Fruit fly (Drosophila melanogaster) whole organism, adult: ENCODE measurements around the gene mon2.
A peak's percentile ranks its signal among the peaks of the same experiment; 100 is the strongest.

Experiments
- CG12768 ChIP-seq: fragments of 200-800 bp; sonication (Bioruptor generic); optimal IDR thresholded peaks from 2 replicates; lab custom pipeline; 2017; ENCODE audit warnings: missing biosample characterization, missing genetic modification characterization, mild to moderate bottlenecking, moderate library complexity, missing genetic modification reagents
- CG14711 ChIP-seq: fragments of 200-800 bp; sonication (Bioruptor generic); optimal IDR thresholded peaks from 2 replicates; lab custom pipeline; 2018; ENCODE audit warnings: missing biosample characterization, mild to moderate bottlenecking, missing genetic modification characterization, moderate library complexity
- CG1620 ChIP-seq: fragments of 200-800 bp; sonication (Bioruptor generic); optimal IDR thresholded peaks from 2 replicates; lab custom pipeline; 2016; ENCODE audit warnings: missing biosample characterization, missing genetic modification characterization
- CG33017 ChIP-seq: fragments of 200-800 bp; sonication (Bioruptor generic); optimal IDR thresholded peaks from 2 replicates; lab custom pipeline; 2018; ENCODE audit warnings: missing biosample characterization, mild to moderate bottlenecking, missing genetic modification characterization, moderate library complexity
- CG5204 ChIP-seq: fragments of 200-800 bp; sonication (Bioruptor generic); optimal IDR thresholded peaks from 2 replicates; lab custom pipeline; 2016; ENCODE audit warnings: missing biosample characterization, missing genetic modification characterization
- CG7045 ChIP-seq: fragments of 200-800 bp; sonication (Bioruptor generic); optimal IDR thresholded peaks from 2 replicates; lab custom pipeline; 2017; ENCODE audit warnings: missing biosample characterization, mild to moderate bottlenecking, missing genetic modification characterization
- Clk ChIP-seq: fragments of 200-800 bp; sonication (Bioruptor generic); optimal IDR thresholded peaks from 2 replicates; lab custom pipeline; 2017; ENCODE audit warnings: missing biosample characterization, missing genetic modification characterization
- Crg-1 ChIP-seq: fragments of 200-800 bp; sonication (Bioruptor generic); optimal IDR thresholded peaks from 2 replicates; lab custom pipeline; 2016; ENCODE audit warnings: missing biosample characterization, missing genetic modification characterization
- Hr96 ChIP-seq: fragments of 200-800 bp; sonication (Bioruptor generic); optimal IDR thresholded peaks from 2 replicates; lab custom pipeline; 2016; ENCODE audit warnings: missing biosample characterization, missing genetic modification characterization
- Mnt ChIP-seq: fragments of 200-800 bp; sonication (Bioruptor generic); optimal IDR thresholded peaks from 2 replicates; lab custom pipeline; 2016; ENCODE audit warnings: missing biosample characterization, mild to moderate bottlenecking, missing genetic modification characterization
- cnc ChIP-seq, 2 experiments: fragments of >200 bp; optimal IDR thresholded peaks; 2 replicates each; lab custom pipeline; 2017
- kay ChIP-seq: fragments of 200-800 bp; sonication (Bioruptor generic); peaks from one replicate; lab custom pipeline; 2016; ENCODE audit warnings: missing biosample characterization, missing genetic modification characterization, borderline replicate concordance
- pad ChIP-seq: fragments of 200-800 bp; sonication (Bioruptor generic); optimal IDR thresholded peaks from 3 replicates; lab custom pipeline; 2017; ENCODE audit warnings: missing biosample characterization, missing genetic modification characterization, mild to moderate bottlenecking, moderate library complexity, missing genetic modification reagents
- toe ChIP-seq: fragments of 200-800 bp; sonication (Bioruptor generic); optimal IDR thresholded peaks from 2 replicates; lab custom pipeline; 2016; ENCODE audit warnings: missing biosample characterization, missing genetic modification characterization

- TF ChIP-seq CG14711 (tag; lab: Kevin White, UChicago) (peak; percentile 25), kay (peak; percentile 93), cnc (optimal IDR thresholded peaks at IDR 0.05; lab: Kevin White, UChicago) (no peak), Clk (GFP tag; lab: Kevin White, UChicago) (peak; percentile 18), CG7045 (peak; percentile 21), CG5204 (GFP tag; lab: Kevin White, UChicago) (no peak), CG1620 (GFP tag; lab: Kevin White, UChicago) (no peak), CG33017 (tag; lab: Kevin White, UChicago) (peak; percentile 48), Mnt (peak; percentile 27), Crg-1 (GFP tag; lab: Kevin White, UChicago) (no peak), CG12768 (GFP tag; lab: Kevin White, UChicago) (peak; percentile 52), Hr96 (no peak), pad (GFP tag; lab: Kevin White, UChicago) (no peak), toe (no peak)
These were observed 36.9 kb downstream of the mon2 start for dm6 chr2L:8086736-8087467.
